Worm (Caenorhabditis elegans) whole organism, L1 larva: ENCODE results near the gene fbxa-74.

Experiments used
- alr-1 ChIP-seq: fragments of 200-800 bp; sonication (Bioruptor generic); optimal IDR thresholded peaks from 2 replicates; lab custom pipeline; 2018; ENCODE audit warnings: borderline replicate concordance, mild to moderate bottlenecking, missing genetic modification characterization, missing compliant biosample characterization
- ceh-88 ChIP-seq: fragments of 200-800 bp; sonication (Bioruptor generic); IDR thresholded peaks from 2 replicates; pipeline ENCODE4 v1.3.6; 2022; ENCODE audit warnings: missing genetic modification characterization, missing compliant biosample characterization

- TF ChIP-seq alr-1 (tag; lab: Kevin White, UChicago), result no peak
- TF ChIP-seq ceh-88, result no peak
These were observed 33.4 kb downstream of the fbxa-74 start for ce11 chrIII:1665373-1665772.
